Worm (Caenorhabditis elegans): Measurements from ENCODE around the gene syg-1.

Gene syg-1

DNA sequence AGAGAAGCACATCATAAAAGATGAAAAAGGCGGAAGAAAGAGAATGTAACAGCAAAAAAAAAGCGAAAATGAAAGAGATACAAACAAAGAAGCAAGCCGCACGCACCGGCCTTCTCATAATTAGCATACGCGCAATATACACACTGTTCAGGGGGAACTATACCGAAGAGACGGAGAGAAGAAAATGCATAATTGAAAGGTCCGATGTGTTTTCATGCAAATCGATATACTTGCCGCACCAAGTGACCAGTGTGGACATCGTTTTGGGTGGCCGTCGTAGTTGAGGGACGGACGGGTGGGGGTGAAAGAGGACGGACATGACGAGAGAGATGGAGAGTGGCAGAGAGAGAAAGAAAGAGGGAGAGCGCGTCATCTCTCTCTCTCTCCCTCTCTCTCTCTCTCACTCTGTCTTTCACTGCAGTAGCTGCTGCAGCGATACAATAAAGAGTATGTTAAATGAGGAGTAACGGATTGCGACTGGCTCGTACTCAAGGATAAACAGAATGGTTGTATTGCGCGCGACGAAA lies 21.2 kb upstream of the syg-1 start (continued):
- TF ChIP-seq elt-2 (tag; optimal IDR thresholded peaks at IDR 0.05), result no peak
- TF ChIP-seq lsy-2 (tag; optimal IDR thresholded peaks at IDR 0.05), result peak; percentile 75 to 87
- TF ChIP-seq ceh-8 (GFP tag; optimal IDR thresholded peaks at IDR 0.05), result peak; percentile 36
- peak; percentile 75 for TF ChIP-seq blmp-1 (tag; optimal IDR thresholded peaks at IDR 0.05)
- peak in 1 of 6 experiments; percentile 42 for TF ChIP-seq elt-3 (tag; optimal IDR thresholded peaks at IDR 0.05)
- TF ChIP-seq nhr-12 (tag; optimal IDR thresholded peaks at IDR 0.05), result no peak
- peak; percentile 99 for TF ChIP-seq lin-14 (GFP tag; optimal IDR thresholded peaks at IDR 0.05)
- TF ChIP-seq fkh-4 (tag; optimal IDR thresholded peaks at IDR 0.05; ENCODE audit: borderline replicate concordance), result no peak
- TF ChIP-seq nhr-11 (tag; optimal IDR thresholded peaks at IDR 0.05), result peak; percentile 62
- peak; percentile 88 for TF ChIP-seq nhr-20 (tag; optimal IDR thresholded peaks at IDR 0.05)
- TF ChIP-seq lin-13 (GFP tag; optimal IDR thresholded peaks at IDR 0.05), result peak; percentile 67
- TF ChIP-seq isw-1 (GFP tag; IDR thresholded peaks at IDR 0.05), result peak; percentile 44
- TF ChIP-seq lir-3 (tag; optimal IDR thresholded peaks at IDR 0.05; ENCODE audit: poor library complexity), result peak; percentile 92
- TF ChIP-seq hpl-2 (GFP tag; optimal IDR thresholded peaks at IDR 0.05), result no peak
- peak in 1 of 2 experiments; percentile 84 for TF ChIP-seq mdl-1 (tag; optimal IDR thresholded peaks at IDR 0.05)
- peak in 1 of 2 experiments; percentile 79 for TF ChIP-seq ztf-11 (tag; optimal IDR thresholded peaks at IDR 0.05)
- peak; percentile 64 for TF ChIP-seq grh-1 (GFP tag; IDR thresholded peaks at IDR 0.05)
- peak; percentile 12 to 36 (median 32) for TF ChIP-seq dpl-1 (GFP tag; optimal IDR thresholded peaks at IDR 0.05)
- TF ChIP-seq unc-98 (GFP tag; IDR thresholded peaks at IDR 0.05), result no peak
- TF ChIP-seq unc-62 (GFP tag; optimal IDR thresholded peaks at IDR 0.05), result no peak
- TF ChIP-seq lin-35 (GFP tag; optimal IDR thresholded peaks at IDR 0.05), result peak; percentile 55 to 74
- TF ChIP-seq ceh-63 (GFP tag; optimal IDR thresholded peaks at IDR 0.05), result no peak
- no peak for TF ChIP-seq sptf-1 (tag; optimal IDR thresholded peaks at IDR 0.05)
- TF ChIP-seq sup-37 (GFP tag; optimal IDR thresholded peaks at IDR 0.05), result peak; percentile 74
- no peak for TF ChIP-seq hlh-4 (tag; optimal IDR thresholded peaks at IDR 0.05)
- peak; percentile 85 for TF ChIP-seq fkh-10 (GFP tag; optimal IDR thresholded peaks at IDR 0.05)
- peak; percentile 68 for TF ChIP-seq C16A3.4 (tag; optimal IDR thresholded peaks at IDR 0.05)
- peak; percentile 75 for TF ChIP-seq nhr-90 (tag; optimal IDR thresholded peaks at IDR 0.05; ENCODE audit: poor library complexity)
- peak; percentile 84 for TF ChIP-seq unc-86 (tag; optimal IDR thresholded peaks at IDR 0.05)
- no peak for TF ChIP-seq vab-15 (tag; optimal IDR thresholded peaks at IDR 0.05)
- TF ChIP-seq unc-130 (tag; optimal IDR thresholded peaks at IDR 0.05), result no peak
- peak; percentile 79 for TF ChIP-seq jun-1 (tag; optimal IDR thresholded peaks at IDR 0.05)
- TF ChIP-seq tbx-2 (tag; optimal IDR thresholded peaks at IDR 0.05), result peak; percentile 88
- TF ChIP-seq lin-39 (tag; optimal IDR thresholded peaks at IDR 0.05), result peak; percentile 55
- TF ChIP-seq mef-2 (tag; optimal IDR thresholded peaks at IDR 0.05), result no peak
- TF ChIP-seq fos-1 (tag; optimal IDR thresholded peaks at IDR 0.05), result peak; percentile 81
- TF ChIP-seq irx-1 (tag; optimal IDR thresholded peaks at IDR 0.05), result peak; percentile 51
- TF ChIP-seq Y116A8C.19 (tag; optimal IDR thresholded peaks at IDR 0.05; ENCODE audit: borderline replicate concordance), result no peak
- peak; percentile 95 for TF ChIP-seq nhr-71 (tag; optimal IDR thresholded peaks at IDR 0.05)
- TF ChIP-seq nhr-76 (tag; optimal IDR thresholded peaks at IDR 0.05), result no peak
- TF ChIP-seq mep-1 (tag; optimal IDR thresholded peaks at IDR 0.05), result peak; percentile 79
- peak; percentile 90 for TF ChIP-seq egl-13 (tag; optimal IDR thresholded peaks at IDR 0.05)
- TF ChIP-seq tlp-1 (tag; optimal IDR thresholded peaks at IDR 0.05), result no peak
- no peak for TF ChIP-seq C34B4.2 (tag; optimal IDR thresholded peaks at IDR 0.05)
- TF ChIP-seq zip-4 (GFP tag; optimal IDR thresholded peaks at IDR 0.05), result peak; percentile 37
- no peak for TF ChIP-seq lin-15B (tag; optimal IDR thresholded peaks at IDR 0.05)
- peak; percentile 98 for TF ChIP-seq skn-1 (tag; optimal IDR thresholded peaks at IDR 0.05)
- TF ChIP-seq snu-23 (GFP tag; optimal IDR thresholded peaks at IDR 0.05), result peak; percentile 92
- no peak for TF ChIP-seq F16B12.6 (tag; optimal IDR thresholded peaks at IDR 0.05)
- TF ChIP-seq alr-1 (tag; optimal IDR thresholded peaks at IDR 0.05; ENCODE audit: borderline replicate concordance), result no peak
- TF ChIP-seq xbp-1 (tag; optimal IDR thresholded peaks at IDR 0.05), result peak; percentile 83
- TF ChIP-seq efl-3 (GFP tag; optimal IDR thresholded peaks at IDR 0.05), result no peak
